Fruit fly (Drosophila melanogaster) whole organism, embryonic: ENCODE results near the gene CG3091.

ENCODE experiments used
- Abd-B ChIP-seq: fragments of 200-800 bp; sonication (Bioruptor generic); optimal IDR thresholded peaks from 2 replicates; lab custom pipeline; 2018; ENCODE audit warnings: missing biosample characterization, mild to moderate bottlenecking, missing genetic modification characterization, moderate library complexity
- BEAF-32 ChIP-seq: fragments of 200-800 bp; sonication (Bioruptor generic); optimal IDR thresholded peaks from 3 replicates; lab custom pipeline; 2017; ENCODE audit warnings: missing biosample characterization, missing genetic modification characterization, mild to moderate bottlenecking, moderate library complexity, missing genetic modification reagents
- Bteb2 ChIP-seq: fragments of 200-800 bp; sonication (Bioruptor generic); optimal IDR thresholded peaks from 2 replicates; lab custom pipeline; 2016; ENCODE audit warnings: missing biosample characterization, missing genetic modification characterization
- CG12769 ChIP-seq: fragments of 200-800 bp; sonication (Bioruptor generic); optimal IDR thresholded peaks from 2 replicates; lab custom pipeline; 2019; ENCODE audit warnings: missing biosample characterization, mild to moderate bottlenecking, missing genetic modification characterization, moderate library complexity
- CG12942 ChIP-seq: fragments of 200-800 bp; sonication (Bioruptor generic); optimal IDR thresholded peaks from 3 replicates; lab custom pipeline; 2016; ENCODE audit warnings: missing biosample characterization, missing genetic modification characterization
- CG13624 ChIP-seq: fragments of 200-800 bp; sonication (Bioruptor generic); optimal IDR thresholded peaks from 2 replicates; lab custom pipeline; 2016; ENCODE audit warnings: missing biosample characterization, missing genetic modification characterization
- CG14441 ChIP-seq: fragments of 200-800 bp; sonication (Bioruptor generic); IDR thresholded peaks from 2 replicates; pipeline ENCODE4 v1.3.6; 2022; ENCODE audit warnings: missing biosample characterization, missing genetic modification characterization
- CG16813 ChIP-seq: fragments of 200-800 bp; sonication (Bioruptor generic); IDR thresholded peaks from 3 replicates; pipeline ENCODE4 v1.3.6; 2022; ENCODE audit warnings: missing biosample characterization, missing genetic modification characterization; ENCODE audit not compliant: partially characterized antibody
- CG17802 ChIP-seq: fragments of 200-800 bp; sonication (Bioruptor generic); optimal IDR thresholded peaks from 2 replicates; lab custom pipeline; 2018; ENCODE audit warnings: missing biosample characterization, mild to moderate bottlenecking, missing genetic modification characterization, moderate library complexity
- CG2120 ChIP-seq: fragments of 200-800 bp; sonication (Bioruptor generic); optimal IDR thresholded peaks from 3 replicates; lab custom pipeline; 2016; ENCODE audit warnings: missing biosample characterization, missing genetic modification characterization
- CG2202 ChIP-seq: fragments of 200-800 bp; sonication (Bioruptor generic); optimal IDR thresholded peaks from 2 replicates; lab custom pipeline; 2018; ENCODE audit warnings: missing biosample characterization, mild to moderate bottlenecking, missing genetic modification characterization
- CG2712 ChIP-seq: fragments of 200-800 bp; optimal IDR thresholded peaks from 3 replicates; lab custom pipeline; 2019; ENCODE audit warnings: missing biosample characterization, mild to moderate bottlenecking, missing genetic modification characterization, moderate library complexity
- CG2875 ChIP-seq: fragments of 200-800 bp; sonication (Bioruptor generic); optimal IDR thresholded peaks from 2 replicates; lab custom pipeline; 2017; ENCODE audit warnings: missing biosample characterization, mild to moderate bottlenecking, missing genetic modification characterization, missing genetic modification reagents
- CG31365 ChIP-seq: fragments of 200-800 bp; sonication (Bioruptor generic); optimal IDR thresholded peaks from 2 replicates; lab custom pipeline; 2018; ENCODE audit warnings: missing biosample characterization, mild to moderate bottlenecking, missing genetic modification characterization
- CG34422 ChIP-seq: fragments of 200-800 bp; sonication (Bioruptor generic); IDR thresholded peaks from 3 replicates; pipeline ENCODE4 v1.3.6; 2022; ENCODE audit warnings: missing biosample characterization, missing genetic modification characterization
- CG3995 ChIP-seq: fragments of 200-800 bp; sonication (Bioruptor generic); optimal IDR thresholded peaks from 3 replicates; lab custom pipeline; 2016; ENCODE audit warnings: missing biosample characterization, missing genetic modification characterization
- CG4282 ChIP-seq: fragments of 200-800 bp; sonication (Bioruptor generic); optimal IDR thresholded peaks from 2 replicates; lab custom pipeline; 2016; ENCODE audit warnings: missing biosample characterization, missing genetic modification characterization
- CG4617 ChIP-seq: fragments of 200-800 bp; sonication (Bioruptor generic); optimal IDR thresholded peaks from 3 replicates; lab custom pipeline; 2016; ENCODE audit warnings: missing biosample characterization, missing genetic modification characterization, borderline replicate concordance
- CG5953 ChIP-seq: fragments of 200-800 bp; sonication (Bioruptor generic); IDR thresholded peaks from 2 replicates; pipeline ENCODE4 v1.3.6; 2022; ENCODE audit warnings: missing biosample characterization, missing genetic modification characterization
- CG7271 ChIP-seq: fragments of 200-800 bp; sonication (Bioruptor generic); optimal IDR thresholded peaks from 2 replicates; lab custom pipeline; 2018; ENCODE audit warnings: missing biosample characterization, mild to moderate bottlenecking, missing genetic modification characterization, moderate library complexity
- CG8281 ChIP-seq: fragments of 200-800 bp; sonication (Bioruptor generic); optimal IDR thresholded peaks from 2 replicates; lab custom pipeline; 2018; ENCODE audit warnings: missing biosample characterization, mild to moderate bottlenecking, missing genetic modification characterization, moderate library complexity
- Doc3 ChIP-seq: fragments of 200-800 bp; sonication (Bioruptor generic); IDR thresholded peaks from 3 replicates; pipeline ENCODE4 v1.3.6; 2022; ENCODE audit warnings: missing biosample characterization, missing genetic modification characterization; ENCODE audit not compliant: partially characterized antibody
- E2f1 ChIP-seq: fragments of 200-800 bp; sonication (Bioruptor generic); IDR thresholded peaks from 2 replicates; pipeline ENCODE4 v1.3.6; 2022; ENCODE audit warnings: missing biosample characterization, missing genetic modification characterization
- Ets65A ChIP-seq: fragments of 200-800 bp; sonication (Bioruptor generic); peaks from one replicate; lab custom pipeline; 2016; ENCODE audit warnings: missing biosample characterization, missing genetic modification characterization
- GATAe ChIP-seq: fragments of 200-800 bp; sonication (Bioruptor generic); conservative IDR thresholded peaks from 2 replicates; pipeline ENCODE4 v1.3.6; 2022; ENCODE audit warnings: missing biosample characterization, missing genetic modification characterization
- Hey ChIP-seq: fragments of 200-800 bp; sonication (Bioruptor generic); optimal IDR thresholded peaks from 3 replicates; lab custom pipeline; 2018; ENCODE audit warnings: missing biosample characterization, mild to moderate bottlenecking, missing genetic modification characterization
- Hr3 ChIP-seq: fragments of 200-800 bp; sonication (Bioruptor generic); optimal IDR thresholded peaks from 3 replicates; lab custom pipeline; 2016; ENCODE audit warnings: missing biosample characterization, missing genetic modification characterization
- Lpt ChIP-seq: fragments of >200 bp; optimal IDR thresholded peaks from 2 replicates; lab custom pipeline; 2018; ENCODE audit warnings: missing biosample characterization, missing genetic modification characterization
- Max ChIP-seq: fragments of 200-800 bp; sonication (Bioruptor generic); optimal IDR thresholded peaks from 2 replicates; lab custom pipeline; 2016; ENCODE audit warnings: missing biosample characterization, mild to moderate bottlenecking, missing genetic modification characterization
- Med ChIP-seq: fragments of 200-800 bp; sonication (Bioruptor generic); peaks from one replicate; lab custom pipeline; 2016; ENCODE audit warnings: missing biosample characterization, missing genetic modification characterization, mild to moderate bottlenecking, inconsistent platforms, moderate library complexity
- abd-A ChIP-seq: fragments of 200-800 bp; sonication (Bioruptor generic); optimal IDR thresholded peaks from 3 replicates; lab custom pipeline; 2019; ENCODE audit warnings: missing biosample characterization, mild to moderate bottlenecking, missing genetic modification characterization, moderate library complexity
- dmrt11E ChIP-seq: fragments of 200-800 bp; sonication (Bioruptor generic); optimal IDR thresholded peaks from 3 replicates; lab custom pipeline; 2018; ENCODE audit warnings: missing biosample characterization, mild to moderate bottlenecking, missing genetic modification characterization, moderate library complexity
- ewg ChIP-seq: fragments of 200-800 bp; sonication (Bioruptor generic); optimal IDR thresholded peaks from 3 replicates; lab custom pipeline; 2017; ENCODE audit warnings: mild to moderate bottlenecking, missing biosample characterization, missing genetic modification reagents, missing genetic modification characterization
- exex ChIP-seq: fragments of 200-800 bp; sonication (Bioruptor generic); optimal IDR thresholded peaks from 4 replicates; lab custom pipeline; 2018; ENCODE audit warnings: missing biosample characterization, mild to moderate bottlenecking, missing genetic modification characterization, moderate library complexity
- gsb ChIP-seq: fragments of 200-800 bp; sonication (Bioruptor generic); IDR thresholded peaks from 2 replicates; pipeline ENCODE4 v1.3.6; 2022; ENCODE audit warnings: missing biosample characterization, missing genetic modification characterization
- her ChIP-seq: fragments of 200-800 bp; sonication (Bioruptor generic); optimal IDR thresholded peaks from 2 replicates; lab custom pipeline; 2016; ENCODE audit warnings: missing biosample characterization, missing genetic modification characterization
- hkb ChIP-seq, 2 experiments: fragments of 200-800 bp in 1 of 2; fragments of >200 bp in 1 of 2; sonication (Bioruptor generic) in 1 of 2; IDR thresholded peaks in 1 of 2; optimal IDR thresholded peaks in 1 of 2; 2 replicates each; pipeline versions ENCODE4 v1.3.6 to Lab custom; 2017 to 2022; ENCODE audit warnings: missing biosample characterization in 1 of 2, missing genetic modification characterization in 1 of 2
- inv ChIP-seq: fragments of 200-800 bp; sonication (Bioruptor generic); IDR thresholded peaks from 2 replicates; pipeline ENCODE4 v1.3.6; 2022; ENCODE audit warnings: missing biosample characterization, missing genetic modification characterization; ENCODE audit not compliant: partially characterized antibody
- luna ChIP-seq: fragments of 200-800 bp; sonication (Bioruptor generic); optimal IDR thresholded peaks from 2 replicates; lab custom pipeline; 2016; ENCODE audit warnings: missing biosample characterization, missing genetic modification characterization
- pros ChIP-seq: fragments of 200-800 bp; sonication (Bioruptor generic); optimal IDR thresholded peaks from 3 replicates; lab custom pipeline; 2019; ENCODE audit warnings: missing biosample characterization, mild to moderate bottlenecking, missing genetic modification characterization, moderate library complexity
- repo ChIP-seq: fragments of 200-800 bp; sonication (Bioruptor generic); optimal IDR thresholded peaks from 2 replicates; lab custom pipeline; 2016; ENCODE audit warnings: missing biosample characterization, missing genetic modification characterization
- scrt ChIP-seq: fragments of 200-800 bp; sonication (Bioruptor generic); optimal IDR thresholded peaks from 2 replicates; lab custom pipeline; 2018; ENCODE audit warnings: missing biosample characterization, mild to moderate bottlenecking, missing genetic modification characterization, moderate library complexity
- slbo ChIP-seq: fragments of 200-800 bp; sonication (Bioruptor generic); IDR thresholded peaks from 2 replicates; pipeline ENCODE4 v1.3.6; 2022; ENCODE audit warnings: missing biosample characterization, missing genetic modification characterization
- slou ChIP-seq: fragments of 200-800 bp; sonication (Bioruptor generic); optimal IDR thresholded peaks from 3 replicates; lab custom pipeline; 2016; ENCODE audit warnings: missing biosample characterization, missing genetic modification characterization
- sna ChIP-seq: fragments of 200-800 bp; sonication (Bioruptor generic); IDR thresholded peaks from 2 replicates; pipeline ENCODE4 v1.3.6; 2022; ENCODE audit warnings: missing biosample characterization, missing genetic modification characterization; ENCODE audit not compliant: partially characterized antibody
- stwl ChIP-seq: fragments of 200-800 bp; sonication (Bioruptor generic); optimal IDR thresholded peaks from 3 replicates; lab custom pipeline; 2018; ENCODE audit warnings: missing biosample characterization, mild to moderate bottlenecking, missing genetic modification characterization, moderate library complexity
- tup ChIP-seq: fragments of 200-800 bp; sonication (Bioruptor generic); optimal IDR thresholded peaks from 2 replicates; lab custom pipeline; 2016; ENCODE audit warnings: missing biosample characterization, mild to moderate bottlenecking, missing genetic modification characterization, moderate library complexity
- unpg ChIP-seq: fragments of 200-800 bp; sonication (Bioruptor generic); optimal IDR thresholded peaks from 3 replicates; lab custom pipeline; 2018; ENCODE audit warnings: missing biosample characterization, mild to moderate bottlenecking, missing genetic modification characterization, moderate library complexity
- usp ChIP-seq: fragments of >200 bp; optimal IDR thresholded peaks from 2 replicates; lab custom pipeline; 2017; ENCODE audit warnings: missing biosample characterization, missing genetic modification characterization
- vvl ChIP-seq: fragments of 200-800 bp; sonication (Bioruptor generic); IDR thresholded peaks from 2 replicates; pipeline ENCODE4 v1.3.6; 2022; ENCODE audit warnings: missing biosample characterization, missing genetic modification characterization
- wek ChIP-seq: fragments of 200-800 bp; sonication (Bioruptor generic); optimal IDR thresholded peaks from 3 replicates; lab custom pipeline; 2018; ENCODE audit warnings: missing biosample characterization, mild to moderate bottlenecking, missing genetic modification characterization, moderate library complexity

The CG3091 gene

DNA sequence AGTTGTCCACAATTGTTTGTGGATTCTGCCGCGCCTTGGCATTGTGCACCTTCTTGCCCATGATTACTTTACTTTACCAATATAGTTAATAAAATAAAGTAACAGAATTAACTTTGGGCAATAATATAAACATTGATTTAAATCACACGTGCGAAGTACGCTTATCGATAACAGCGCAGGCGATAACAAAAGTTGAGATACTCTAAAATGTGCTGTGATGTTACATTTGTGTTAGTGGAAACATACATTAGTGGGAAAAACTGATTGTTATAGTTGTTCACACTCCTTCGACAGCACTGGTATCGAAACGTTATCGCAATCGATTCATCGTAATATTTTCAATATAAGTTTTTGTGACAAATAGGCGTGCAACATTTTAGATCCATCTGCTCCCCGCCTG is 12.2 kb downstream of the CG3091 start, which contains the start of gene kz (continued):
- TF ChIP-seq CG17802 (tag; lab: Kevin White, UChicago) (peak; percentile 91), CG5953 (GFP tag; lab: Robert Waterston, UW) (no peak), Doc3 (GFP tag; lab: Robert Waterston, UW) (peak; percentile 77), Max (GFP tag; lab: Kevin White, UChicago) (peak; percentile 87), CG3995 (GFP tag; lab: Kevin White, UChicago) (peak; percentile 58), stwl (tag; lab: Kevin White, UChicago) (peak; percentile 88), vvl (no peak), CG31365 (no peak), unpg (GFP tag; lab: Kevin White, UChicago) (no peak), pros (GFP tag; lab: Kevin White, UChicago) (no peak), CG2120 (GFP tag; lab: Kevin White, UChicago) (no peak), repo (no peak), gsb (GFP tag; lab: Robert Waterston, UW) (no peak), CG2202 (no peak), CG8281 (tag; lab: Kevin White, UChicago) (no peak), CG12942 (GFP tag; lab: Kevin White, UChicago) (no peak), scrt (GFP tag; lab: Kevin White, UChicago) (no peak), CG34422 (0 out of 3 replicates have a peak, but pooled peaks have one; percentile 17), Lpt (GFP tag; lab: Kevin White, UChicago) (no peak), CG2712 (tag; lab: Kevin White, UChicago) (no peak), exex (tag; lab: Kevin White, UChicago) (no peak), Hey (no peak), ewg (no peak), E2f1 (GFP tag; lab: Robert Waterston, UW) (no peak), Bteb2 (GFP tag; lab: Kevin White, UChicago) (no peak), Abd-B (no peak), BEAF-32 (peak; percentile 76), inv (GFP tag; lab: Robert Waterston, UW) (peak; percentile 88), Hr3 (GFP tag; lab: Kevin White, UChicago) (no peak), hkb (optimal IDR thresholded peaks at IDR 0.05; lab: Kevin White, UChicago) (no peak), hkb (GFP tag; IDR thresholded peaks at IDR 0.05; lab: Robert Waterston, UW) (no peak), slou (GFP tag; lab: Kevin White, UChicago) (no peak), tup (GFP tag; lab: Kevin White, UChicago) (no peak), CG4617 (GFP tag; lab: Kevin White, UChicago) (peak; percentile 68), Ets65A (GFP tag; lab: Kevin White, UChicago) (no peak), usp (GFP tag; lab: Kevin White, UChicago) (no peak), abd-A (tag; lab: Kevin White, UChicago) (no peak), sna (GFP tag; lab: Robert Waterston, UW) (peak; percentile 59; the same call in 1 of the 2 replicates), luna (GFP tag; lab: Kevin White, UChicago) (no peak), CG2875 (GFP tag; lab: Kevin White, UChicago) (no peak), CG7271 (no peak), dmrt11E (tag; lab: Kevin White, UChicago) (no peak), her (GFP tag; lab: Kevin White, UChicago) (no peak), GATAe (GFP tag; lab: Robert Waterston, UW) (no peak), CG16813 (GFP tag; lab: Robert Waterston, UW) (peak; percentile 93), CG13624 (GFP tag; lab: Kevin White, UChicago) (no peak), wek (GFP tag; lab: Kevin White, UChicago) (no peak), CG4282 (GFP tag; lab: Kevin White, UChicago) (no peak), CG14441 (GFP tag; lab: Robert Waterston, UW) (no peak), CG12769 (tag; lab: Kevin White, UChicago) (no peak), slbo (GFP tag; lab: Robert Waterston, UW) (no peak), Med (peak; percentile 77)
